Worm (Caenorhabditis elegans): ENCODE measurements around the gene abu-15.

ce11 chrV:5137919-5138318 lies 20.5 kb upstream of the abu-15 start, which contains the start of gene F14F9.3:
- TF ChIP-seq ama-1 (optimal IDR thresholded peaks at IDR 0.05) (no peak), flt-1 (GFP tag; IDR thresholded peaks at IDR 0.05) (no peak), tra-4 (tag; optimal IDR thresholded peaks at IDR 0.05) (no peak), hmg-4 (GFP tag; optimal IDR thresholded peaks at IDR 0.05) (no peak)
